Worm (Caenorhabditis elegans): Measurements from ENCODE around the gene hen-1.

hen-1 gene

DNA sequence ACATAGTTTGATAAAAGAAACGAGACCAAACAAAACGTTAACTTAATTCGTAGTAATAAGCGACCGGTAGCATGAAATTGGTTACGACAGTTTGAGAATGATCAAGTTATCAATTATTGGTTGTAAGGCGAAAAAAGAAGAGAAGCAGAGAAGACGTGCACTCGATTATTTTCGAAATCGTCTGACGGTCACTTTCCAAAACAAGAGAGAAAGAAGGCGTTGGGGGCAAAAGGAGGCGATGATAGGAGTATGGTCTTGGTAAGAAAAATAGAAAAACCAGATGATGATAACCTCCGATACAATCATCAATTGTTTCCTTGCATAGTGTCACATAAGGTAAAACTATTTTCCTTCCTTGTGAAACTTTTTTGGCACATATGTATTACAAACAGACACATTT, 40.7 kb upstream of the hen-1 start:
- TF ChIP-seq ceh-58 (GFP tag; IDR thresholded peaks at IDR 0.05) (no peak), ztf-26 (tag; optimal IDR thresholded peaks at IDR 0.05) (no peak), ccch-3 (GFP tag; optimal IDR thresholded peaks at IDR 0.05) (no peak), rec-8 (tag; optimal IDR thresholded peaks at IDR 0.05) (no peak), mcd-1 (GFP tag; IDR thresholded peaks at IDR 0.05) (no peak), attf-3 (GFP tag; conservative IDR thresholded peaks at IDR 0.05) (no peak), F33H1.4 (GFP tag; IDR thresholded peaks at IDR 0.05) (no peak), nhr-27 (tag; optimal IDR thresholded peaks at IDR 0.05) (no peak), let-607 (tag; optimal IDR thresholded peaks at IDR 0.05) (no peak), efl-1 (GFP tag; optimal IDR thresholded peaks at IDR 0.05) (no peak), F37B4.10 (GFP tag; IDR thresholded peaks at IDR 0.05) (no peak), sptf-2 (GFP tag; optimal IDR thresholded peaks at IDR 0.05) (no peak), lag-1 (GFP tag; IDR thresholded peaks at IDR 0.05) (no peak), F57C9.4 (tag; optimal IDR thresholded peaks at IDR 0.05) (no peak), Y56A3A.18 (GFP tag; IDR thresholded peaks at IDR 0.05) (no peak), die-1 (tag; optimal IDR thresholded peaks at IDR 0.05) (no peak), cebp-2 (GFP tag; IDR thresholded peaks at IDR 0.05) (no peak), madf-10 (tag; optimal IDR thresholded peaks at IDR 0.05) (no peak)

DNA sequence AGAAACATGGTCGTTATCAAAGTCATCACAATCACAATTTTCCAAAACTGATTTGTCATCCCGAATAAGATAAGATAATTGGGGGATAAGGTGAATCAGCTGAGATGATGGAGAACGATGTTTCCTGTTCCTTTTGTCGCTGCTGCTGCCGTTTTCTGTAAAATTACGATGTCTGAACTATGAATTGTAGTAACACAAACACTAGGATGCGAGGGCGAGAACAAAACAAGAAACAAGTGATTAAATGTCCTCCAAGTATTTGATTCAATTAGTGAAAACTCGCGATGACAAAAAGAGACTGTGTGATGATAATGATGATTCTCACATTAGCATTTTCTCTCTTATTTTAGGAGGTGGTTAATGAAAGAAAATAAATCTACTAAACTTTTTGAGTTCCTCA, 39.1 kb upstream of the hen-1 start, which contains the start of gene C54D1.7:
Gene C54D1.7 (minus strand): TSS at position 157 of the 400 bp plus-strand sequence.
- no peak for TF ChIP-seq nhr-27 (tag; optimal IDR thresholded peaks at IDR 0.05)
- TF ChIP-seq F52B5.7 (tag; optimal IDR thresholded peaks at IDR 0.05), result no peak
- no peak for TF ChIP-seq sptf-2 (GFP tag; optimal IDR thresholded peaks at IDR 0.05)
- TF ChIP-seq hlh-26 (GFP tag; conservative IDR thresholded peaks at IDR 0.05), result no peak
- TF ChIP-seq Y53F4B.3 (GFP tag; IDR thresholded peaks at IDR 0.05), result no peak
- TF ChIP-seq dox-1 (GFP tag; IDR thresholded peaks at IDR 0.05), result no peak
- no peak for TF ChIP-seq madf-3 (GFP tag; IDR thresholded peaks at IDR 0.05)
- TF ChIP-seq D2030.7 (GFP tag; IDR thresholded peaks at IDR 0.05), result no peak
- TF ChIP-seq F23B12.7 (tag; optimal IDR thresholded peaks at IDR 0.05; ENCODE audit: insufficient read depth), result no peak
- no peak for TF ChIP-seq sea-2 (GFP tag; IDR thresholded peaks at IDR 0.05)

DNA sequence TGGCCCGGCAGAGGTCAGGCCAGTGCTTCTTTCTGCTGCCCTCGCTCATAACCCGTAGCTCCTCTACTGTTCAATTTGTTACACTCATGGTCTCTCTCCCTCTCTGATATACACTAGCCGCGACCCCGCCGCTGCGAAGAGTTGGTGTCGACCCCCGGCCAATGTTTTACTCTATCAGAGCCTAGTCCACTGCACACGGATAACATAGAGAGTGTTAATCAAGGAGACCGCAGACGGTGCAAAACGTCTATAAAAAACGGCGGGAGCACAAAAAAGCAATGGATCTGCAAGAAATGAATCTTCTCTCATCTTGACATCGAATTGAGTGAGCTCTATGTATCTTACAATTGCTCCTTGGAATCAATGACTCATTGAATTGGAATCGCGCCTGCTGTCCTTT, 36.7 kb upstream of the hen-1 start:
- TF ChIP-seq dpff-1 (tag; optimal IDR thresholded peaks at IDR 0.05) (no peak), ceh-40 (GFP tag; IDR thresholded peaks at IDR 0.05) (no peak), athp-1 (tag; optimal IDR thresholded peaks at IDR 0.05) (no peak), egrh-3 (GFP tag; IDR thresholded peaks at IDR 0.05) (no peak), mcd-1 (GFP tag; IDR thresholded peaks at IDR 0.05) (no peak), lsy-27 (tag; optimal IDR thresholded peaks at IDR 0.05; ENCODE audit: borderline replicate concordance, insufficient read depth) (no peak), zim-3 (tag; optimal IDR thresholded peaks at IDR 0.05) (no peak)

DNA sequence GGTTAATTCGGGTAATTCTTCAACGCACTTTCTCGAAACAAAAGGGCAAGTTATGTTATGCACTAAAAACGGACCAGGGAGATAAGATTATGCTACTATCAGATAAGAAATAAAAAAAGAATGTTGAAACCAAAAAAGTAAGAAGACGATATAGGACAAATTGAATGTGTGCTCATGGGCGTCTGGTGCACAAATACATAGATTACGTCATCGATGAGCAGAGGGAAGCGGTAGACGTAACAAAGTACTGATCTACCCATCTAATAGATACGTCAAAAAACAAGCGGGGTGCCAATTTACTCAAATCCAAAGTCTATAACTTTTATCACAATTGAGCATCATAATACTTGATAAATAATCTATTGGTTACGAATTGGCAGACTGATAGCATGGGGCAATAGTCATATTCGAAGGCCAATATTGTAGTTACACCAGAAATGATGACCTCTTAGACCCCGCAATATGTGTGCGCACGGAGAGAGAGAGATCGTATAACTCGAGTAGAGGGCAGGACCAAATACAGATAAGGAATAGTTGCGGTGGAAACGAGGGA, 35.3 kb upstream of the hen-1 start:
- TF ChIP-seq hlh-26 (GFP tag; conservative IDR thresholded peaks at IDR 0.05) (no peak), ztf-28 (GFP tag; IDR thresholded peaks at IDR 0.05) (no peak)

Data from whole organism, young adult.